Worm (Caenorhabditis elegans): ENCODE measurements around the gene F09C8.2.

DNA sequence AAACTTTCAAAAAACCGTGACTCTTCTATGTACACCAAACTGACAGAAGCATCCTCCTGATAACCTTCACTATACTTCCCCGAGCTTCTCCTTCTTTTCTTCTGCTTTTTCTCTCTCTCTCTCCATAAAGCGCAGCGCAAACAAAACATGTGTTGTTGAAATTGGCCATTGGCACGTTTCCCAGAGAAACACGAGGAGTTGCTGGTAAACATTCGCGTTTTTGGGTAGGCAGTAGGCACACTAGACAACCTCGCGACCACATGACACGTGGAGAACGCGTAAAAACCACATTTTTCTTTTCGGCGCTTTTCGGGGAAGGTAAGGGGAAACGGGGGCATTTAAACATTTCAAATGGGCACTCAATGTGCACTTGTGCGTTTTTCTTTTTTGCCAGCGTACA, 15.8 kb downstream of the F09C8.2 start:
- TF ChIP-seq ama-1 (optimal IDR thresholded peaks at IDR 0.05), result no peak
- no peak for TF ChIP-seq nhr-12 (tag; optimal IDR thresholded peaks at IDR 0.05)
- TF ChIP-seq fkh-4 (tag; optimal IDR thresholded peaks at IDR 0.05; ENCODE audit: borderline replicate concordance), result no peak
- TF ChIP-seq aly-2 (tag; optimal IDR thresholded peaks at IDR 0.05), result no peak
- TF ChIP-seq ztf-11 (tag; optimal IDR thresholded peaks at IDR 0.05), result no peak
- no peak for TF ChIP-seq unc-130 (tag; optimal IDR thresholded peaks at IDR 0.05)
- TF ChIP-seq snpc-4 (tag; optimal IDR thresholded peaks at IDR 0.05), result no peak
- TF ChIP-seq mdl-1 (tag; optimal IDR thresholded peaks at IDR 0.05), result peak in 1 of 2 experiments; percentile 91
- peak; percentile 10 for TF ChIP-seq C16A3.4 (tag; optimal IDR thresholded peaks at IDR 0.05)
- no peak for TF ChIP-seq ces-1 (GFP tag; optimal IDR thresholded peaks at IDR 0.05)
- TF ChIP-seq ztf-4 (tag; optimal IDR thresholded peaks at IDR 0.05), result no peak

All from whole organism, L1 larva.